Worm (Caenorhabditis elegans) whole organism, young adult: ENCODE measurements around the gene srx-137.

Experiments
- B0019.2 ChIP-seq: fragments of 200-800 bp; sonication (Bioruptor generic); conservative IDR thresholded peaks from 2 replicates; pipeline ENCODE4 v1.3.6; 2022; ENCODE audit warnings: missing genetic modification reagents, missing genetic modification characterization, missing compliant biosample characterization
- B0336.3 ChIP-seq: fragments of 200-800 bp; sonication (Bioruptor generic); IDR thresholded peaks from 2 replicates; pipeline ENCODE4 v1.3.6; 2022; ENCODE audit warnings: missing genetic modification characterization, missing compliant biosample characterization
- D2030.7 ChIP-seq: fragments of 200-800 bp; sonication (Bioruptor generic); IDR thresholded peaks from 2 replicates; pipeline ENCODE4 v1.3.6; 2022; ENCODE audit warnings: missing genetic modification reagents, missing genetic modification characterization, missing compliant biosample characterization
- F10E7.11 ChIP-seq: sonication (generic microtip); optimal IDR thresholded peaks from 2 replicates; lab custom pipeline; 2017; ENCODE audit warnings: mild to moderate bottlenecking, missing genetic modification characterization, moderate library complexity, missing compliant biosample characterization
- F23B12.7 ChIP-seq: sonication (generic microtip); optimal IDR thresholded peaks from 2 replicates; lab custom pipeline; 2017; ENCODE audit warnings: missing genetic modification characterization, mild to moderate bottlenecking, missing compliant biosample characterization, antibody characterized with exemption, moderate library complexity; ENCODE audit not compliant: insufficient read depth
- F33H1.4 ChIP-seq: fragments of 200-800 bp; sonication (Bioruptor generic); IDR thresholded peaks from 2 replicates; pipeline ENCODE4 v1.3.6; 2022; ENCODE audit warnings: missing genetic modification reagents, missing genetic modification characterization, missing compliant biosample characterization
- F39B2.1 ChIP-seq: fragments of 200-800 bp; sonication (Bioruptor generic); IDR thresholded peaks from 2 replicates; pipeline ENCODE4 v1.3.6; 2022; ENCODE audit warnings: missing genetic modification reagents, missing genetic modification characterization, missing compliant biosample characterization
- K12H6.12 ChIP-seq: fragments of 200-800 bp; sonication (Bioruptor generic); optimal IDR thresholded peaks from 2 replicates; lab custom pipeline; 2018; ENCODE audit warnings: mild to moderate bottlenecking, missing genetic modification characterization, missing compliant biosample characterization
- T26A5.8 ChIP-seq: sonication (generic microtip); optimal IDR thresholded peaks from 2 replicates; lab custom pipeline; 2016; ENCODE audit warnings: missing genetic modification characterization, missing compliant biosample characterization
- Y95B8A.8 ChIP-seq: fragments of 200-800 bp; sonication (Bioruptor generic); IDR thresholded peaks from 2 replicates; pipeline ENCODE4 v1.3.6; 2022; ENCODE audit warnings: missing genetic modification reagents, missing genetic modification characterization, missing compliant biosample characterization
- ama-1 ChIP-seq, 3 experiments: fragments of 150-350 bp in 1 of 3; sonication (generic microtip) in 2 of 3; optimal IDR thresholded peaks; 2 replicates each; lab custom pipeline; 2014 to 2018; ENCODE audit warnings: missing biosample characterization in 2 of 3, missing genetic modification characterization in 2 of 3, missing genetic modification reagents in 2 of 3
- attf-3 ChIP-seq: fragments of 200-800 bp; sonication (Bioruptor generic); conservative IDR thresholded peaks from 2 replicates; pipeline ENCODE4 v1.3.6; 2022; ENCODE audit warnings: missing genetic modification reagents, missing genetic modification characterization, missing compliant biosample characterization
- bed-1 ChIP-seq: fragments of 200-800 bp; sonication (Bioruptor generic); IDR thresholded peaks from 2 replicates; pipeline ENCODE4 v1.3.6; 2022; ENCODE audit warnings: missing genetic modification reagents, missing genetic modification characterization, missing compliant biosample characterization
- bed-2 ChIP-seq: fragments of 200-800 bp; sonication (Bioruptor generic); IDR thresholded peaks from 2 replicates; pipeline ENCODE4 v1.3.6; 2022; ENCODE audit warnings: missing genetic modification reagents, missing genetic modification characterization, missing compliant biosample characterization
- ceh-91 ChIP-seq: fragments of 200-800 bp; sonication (Bioruptor generic); IDR thresholded peaks from 2 replicates; pipeline ENCODE4 v1.3.6; 2022; ENCODE audit warnings: missing genetic modification reagents, missing genetic modification characterization, missing compliant biosample characterization
- ekl-4 ChIP-seq: fragments of 200-800 bp; sonication (Bioruptor generic); IDR thresholded peaks from 2 replicates; pipeline ENCODE4 v1.3.6; 2022; ENCODE audit warnings: missing genetic modification reagents, missing genetic modification characterization, missing compliant biosample characterization
- ets-4 ChIP-seq: fragments of 200-800 bp; sonication (Bioruptor generic); optimal IDR thresholded peaks from 2 replicates; lab custom pipeline; 2018; ENCODE audit warnings: mild to moderate bottlenecking, missing genetic modification characterization, missing compliant biosample characterization
- fkh-3 ChIP-seq: sonication (generic microtip); optimal IDR thresholded peaks from 2 replicates; lab custom pipeline; 2016; ENCODE audit warnings: mild to moderate bottlenecking, missing genetic modification characterization, missing compliant biosample characterization
- gei-17 ChIP-seq: fragments of 200-800 bp; sonication (Bioruptor generic); optimal IDR thresholded peaks from 2 replicates; lab custom pipeline; 2018; ENCODE audit warnings: mild to moderate bottlenecking, missing genetic modification characterization, missing compliant biosample characterization
- hlh-12 ChIP-seq: sonication (generic microtip); optimal IDR thresholded peaks from 2 replicates; lab custom pipeline; 2016; ENCODE audit warnings: missing genetic modification characterization, missing compliant biosample characterization
- hlh-26 ChIP-seq: fragments of 200-800 bp; sonication (Bioruptor generic); conservative IDR thresholded peaks from 2 replicates; pipeline ENCODE4 v1.3.6; 2022; ENCODE audit warnings: missing genetic modification reagents, missing genetic modification characterization, missing compliant biosample characterization
- hmg-1.2 ChIP-seq: fragments of 200-800 bp; sonication (Bioruptor generic); IDR thresholded peaks from 2 replicates; pipeline ENCODE4 v1.3.6; 2022; ENCODE audit warnings: missing genetic modification reagents, missing genetic modification characterization, missing compliant biosample characterization
- hsf-1 ChIP-seq: fragments of 200-800 bp; sonication (Bioruptor generic); IDR thresholded peaks from 2 replicates; pipeline ENCODE4 v1.3.6; 2022; ENCODE audit warnings: missing genetic modification reagents, missing genetic modification characterization, missing compliant biosample characterization
- lin-35 ChIP-seq, 3 experiments: fragments of 150-350 bp in 2 of 3; sonication (generic microtip) in 1 of 3; optimal IDR thresholded peaks; 2 replicates each; lab custom pipeline; 2014 to 2018; ENCODE audit warnings: missing biosample characterization in 3 of 3, missing genetic modification characterization in 3 of 3, missing genetic modification reagents in 3 of 3
- lin-54 ChIP-seq: fragments of 200-800 bp; sonication (Bioruptor generic); optimal IDR thresholded peaks from 2 replicates; lab custom pipeline; 2018; ENCODE audit warnings: mild to moderate bottlenecking, missing genetic modification characterization, missing compliant biosample characterization
- mcd-1 ChIP-seq: fragments of 200-800 bp; sonication (Bioruptor generic); IDR thresholded peaks from 2 replicates; pipeline ENCODE4 v1.3.6; 2022; ENCODE audit warnings: missing genetic modification reagents, missing genetic modification characterization, missing compliant biosample characterization
- mes-4 ChIP-seq: sonication (generic microtip); optimal IDR thresholded peaks from 2 replicates; lab custom pipeline; 2016; ENCODE audit warnings: missing genotype, missing genetic modification characterization, missing compliant biosample characterization
- nfya-1 ChIP-seq: sonication (generic microtip); optimal IDR thresholded peaks from 2 replicates; lab custom pipeline; 2017; ENCODE audit warnings: antibody characterized with exemption, missing compliant biosample characterization, missing genetic modification characterization, borderline replicate concordance; ENCODE audit not compliant: insufficient read depth
- nhr-27 ChIP-seq: fragments of 200-800 bp; sonication (Bioruptor generic); optimal IDR thresholded peaks from 2 replicates; lab custom pipeline; 2018; ENCODE audit warnings: mild to moderate bottlenecking, missing genetic modification characterization, moderate library complexity, missing compliant biosample characterization
- nhr-80 ChIP-seq: sonication (generic microtip); optimal IDR thresholded peaks from 2 replicates; lab custom pipeline; 2016; ENCODE audit warnings: missing genetic modification characterization, missing compliant biosample characterization
- pha-4 ChIP-seq: fragments of 150-350 bp; sonication (generic microtip); optimal IDR thresholded peaks from 2 replicates; lab custom pipeline; 2014; ENCODE audit warnings: missing biosample characterization, missing genetic modification reagents, missing genetic modification characterization
- rec-8 ChIP-seq, 2 experiments: sonication (generic microtip); optimal IDR thresholded peaks; 2 replicates each; lab custom pipeline; 2016; ENCODE audit warnings: mild to moderate bottlenecking in 2 of 2, missing genetic modification characterization in 2 of 2, missing genetic modification reagents in 2 of 2, missing genotype in 2 of 2, missing biosample characterization in 1 of 2, missing compliant biosample characterization in 1 of 2, moderate library complexity in 1 of 2
- repo-1 ChIP-seq: sonication (generic microtip); optimal IDR thresholded peaks from 2 replicates; lab custom pipeline; 2017; ENCODE audit warnings: mild to moderate bottlenecking, missing genetic modification characterization, missing compliant biosample characterization
- snpc-1.1 ChIP-seq: sonication (generic microtip); optimal IDR thresholded peaks from 2 replicates; lab custom pipeline; 2017; ENCODE audit warnings: missing genetic modification characterization, mild to moderate bottlenecking, missing compliant biosample characterization, antibody characterized with exemption, moderate library complexity, missing genotype, missing genetic modification reagents; ENCODE audit not compliant: insufficient read depth
- unc-130 ChIP-seq: sonication (generic microtip); optimal IDR thresholded peaks from 2 replicates; lab custom pipeline; 2016; ENCODE audit warnings: missing genetic modification reagents, missing genetic modification characterization, missing compliant biosample characterization
- xnd-1 ChIP-seq: sonication (generic microtip); optimal IDR thresholded peaks from 2 replicates; lab custom pipeline; 2016; ENCODE audit warnings: missing genotype, missing genetic modification reagents, missing genetic modification characterization, missing compliant biosample characterization
- zim-3 ChIP-seq: sonication (generic microtip); optimal IDR thresholded peaks from 2 replicates; lab custom pipeline; 2017; ENCODE audit warnings: mild to moderate bottlenecking, missing genetic modification characterization, moderate library complexity, missing compliant biosample characterization
- ztf-22 ChIP-seq: fragments of 200-800 bp; sonication (Bioruptor generic); optimal IDR thresholded peaks from 2 replicates; lab custom pipeline; 2018; ENCODE audit warnings: mild to moderate bottlenecking, missing genetic modification characterization, moderate library complexity, missing compliant biosample characterization

Gene srx-137

ce11 chrV:13879241-13879640 lies 16.6 kb downstream of the srx-137 start, which contains the start of gene lbp-7:
Gene lbp-7, plus strand, starts transcription at chrV:13879552.
- no peak for TF ChIP-seq zim-3 (tag; lab: Kevin White, UChicago)
- no peak for TF ChIP-seq nfya-1 (tag; lab: Kevin White, UChicago)
- TF ChIP-seq attf-3 (GFP tag; lab: Robert Waterston, UW) = no peak
- peak; percentile 61 for TF ChIP-seq nhr-80 (tag; lab: Kevin White, UChicago)
- TF ChIP-seq, all 124 proteins: peak for 1

ce11 chrV:13880163-13880562 lies 17.6 kb downstream of the srx-137 start:
- TF ChIP-seq mcd-1 (GFP tag; lab: Robert Waterston, UW) (0 out of 2 replicates have a peak, but pooled peaks have one; percentile 8), F23B12.7 (tag; lab: Kevin White, UChicago) (no peak), bed-1 (GFP tag; lab: Robert Waterston, UW) (no peak), hlh-12 (tag; lab: Kevin White, UChicago) (no peak), repo-1 (tag; lab: Kevin White, UChicago) (no peak), T26A5.8 (tag; lab: Kevin White, UChicago) (no peak), hmg-1.2 (GFP tag; lab: Robert Waterston, UW) (peak; percentile 71; the same call in 1 of the 2 replicates), zim-3 (tag; lab: Kevin White, UChicago) (no peak)

ce11 chrV:13880607-13881006 lies 18.0 kb downstream of the srx-137 start, which contains the start of gene T22G5.3:
Gene T22G5.3, plus strand, starts transcription at chrV:13880907.
- TF ChIP-seq fkh-3 (tag; lab: Kevin White, UChicago) = no peak
- no peak for TF ChIP-seq snpc-1.1 (tag; lab: Kevin White, UChicago)
- TF ChIP-seq ceh-91 = no peak
- no peak for TF ChIP-seq bed-1 (GFP tag; lab: Robert Waterston, UW)
- TF ChIP-seq unc-130 (GFP tag; lab: Kevin White, UChicago) = no peak
- no peak for TF ChIP-seq bed-2 (GFP tag; lab: Robert Waterston, UW)
- TF ChIP-seq gei-17 (GFP tag; lab: Kevin White, UChicago) = no peak
- TF ChIP-seq mes-4 (tag; lab: Kevin White, UChicago) = no peak
- TF ChIP-seq F39B2.1 (GFP tag; lab: Robert Waterston, UW) = no peak

DNA sequence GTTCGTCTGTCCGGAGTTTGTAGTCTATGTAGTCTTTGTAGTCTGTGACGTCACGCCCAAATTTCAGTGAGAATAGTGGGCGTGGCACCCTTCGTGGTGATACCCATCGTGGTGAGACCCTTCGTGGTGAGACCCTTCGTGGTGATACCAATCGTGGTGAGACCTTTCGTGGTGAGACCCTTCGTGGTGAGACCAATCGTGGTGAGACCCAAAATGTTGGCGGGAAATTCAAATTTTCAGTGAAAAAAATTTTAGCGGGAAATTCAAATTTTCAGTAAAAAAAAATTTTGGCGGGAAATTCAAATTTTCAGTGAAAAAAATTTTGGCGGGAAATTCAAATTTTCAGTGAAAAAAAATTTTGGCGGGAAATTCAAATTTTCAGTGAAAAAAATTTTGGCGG lies 19.6 kb downstream of the srx-137 start:
- TF ChIP-seq D2030.7 (GFP tag; lab: Robert Waterston, UW) (peak; percentile 24; the same call in 1 of the 2 replicates), F33H1.4 (GFP tag; lab: Robert Waterston, UW) (peak; percentile 73)

- no peak for TF ChIP-seq Y95B8A.8 (GFP tag; lab: Robert Waterston, UW)
- TF ChIP-seq B0019.2 (GFP tag; lab: Robert Waterston, UW) = no peak
- TF ChIP-seq ekl-4 = no peak
- TF ChIP-seq K12H6.12 = no peak
- no peak for TF ChIP-seq hsf-1 (GFP tag; lab: Robert Waterston, UW)
- no peak for TF ChIP-seq pha-4
- no peak for TF ChIP-seq lin-54 (GFP tag; lab: Kevin White, UChicago)
- TF ChIP-seq xnd-1 (tag; lab: Kevin White, UChicago) = no peak
- TF ChIP-seq F10E7.11 (tag; lab: Kevin White, UChicago) = no peak
- no peak for TF ChIP-seq T26A5.8 (tag; lab: Kevin White, UChicago)
- no peak for TF ChIP-seq lin-35 (GFP tag; optimal IDR thresholded peaks at IDR 0.05; lab: Kevin White, UChicago)
- no peak for TF ChIP-seq nhr-27 (tag; lab: Kevin White, UChicago)
- TF ChIP-seq ztf-22 = no peak
- TF ChIP-seq B0336.3 = no peak
- no peak for TF ChIP-seq ama-1 (optimal IDR thresholded peaks at IDR 0.05; lab: Kevin White, UChicago)
- TF ChIP-seq ama-1 (GFP tag; optimal IDR thresholded peaks at IDR 0.05; lab: Kevin White, UChicago) = no peak
- TF ChIP-seq ets-4 (GFP tag; lab: Kevin White, UChicago) = no peak
- no peak for TF ChIP-seq attf-3 (GFP tag; lab: Robert Waterston, UW)
- TF ChIP-seq hlh-26 = no peak
- no peak for TF ChIP-seq rec-8 (tag; optimal IDR thresholded peaks at IDR 0.05; lab: Kevin White, UChicago)
Measured at ce11 chrV:13887358-13887757, 24.8 kb downstream of the srx-137 start, which contains the start of gene srsx-19. Gene srsx-19, plus strand, starts transcription at chrV:13887658.
